Worm (Caenorhabditis elegans): ENCODE results near the gene D2023.6.

DNA sequence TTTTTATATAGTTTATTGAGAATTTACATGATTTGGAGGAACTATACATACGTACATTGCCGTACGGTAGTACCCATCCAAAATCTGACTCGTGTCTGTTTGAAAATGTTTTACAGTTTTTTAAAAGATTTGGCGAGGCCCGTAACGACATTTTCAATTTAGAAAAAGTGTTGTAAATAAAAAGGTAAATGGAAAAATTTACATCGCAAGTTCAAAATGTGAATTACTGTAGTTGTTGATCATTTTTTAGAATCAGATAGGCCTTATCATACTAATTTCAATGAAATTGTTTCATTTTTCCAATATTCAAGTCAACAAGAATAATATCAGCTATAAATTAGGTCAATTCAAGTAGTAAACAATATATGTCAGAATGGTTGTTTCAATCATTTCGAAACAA, 35.7 kb downstream of the D2023.6 start, which contains the start of gene R13H4.6:
- TF ChIP-seq pha-4 (tag; optimal IDR thresholded peaks at IDR 0.05), result no peak
- TF ChIP-seq blmp-1 (tag; optimal IDR thresholded peaks at IDR 0.05), result no peak
- no peak for TF ChIP-seq unc-39 (tag; optimal IDR thresholded peaks at IDR 0.05)
- no peak for TF ChIP-seq nhr-12 (tag; optimal IDR thresholded peaks at IDR 0.05)
- TF ChIP-seq nhr-237 (tag; optimal IDR thresholded peaks at IDR 0.05), result no peak
- no peak for TF ChIP-seq ztf-11 (tag; optimal IDR thresholded peaks at IDR 0.05)
- TF ChIP-seq lin-13 (tag; optimal IDR thresholded peaks at IDR 0.05), result no peak
- no peak for TF ChIP-seq ceh-83 (GFP tag; optimal IDR thresholded peaks at IDR 0.05)

Data from whole organism, mixed stage, embryonic.